Comparison of ENCODE assay signal across 5 worm cellular contexts in the genomic region with DNA sequence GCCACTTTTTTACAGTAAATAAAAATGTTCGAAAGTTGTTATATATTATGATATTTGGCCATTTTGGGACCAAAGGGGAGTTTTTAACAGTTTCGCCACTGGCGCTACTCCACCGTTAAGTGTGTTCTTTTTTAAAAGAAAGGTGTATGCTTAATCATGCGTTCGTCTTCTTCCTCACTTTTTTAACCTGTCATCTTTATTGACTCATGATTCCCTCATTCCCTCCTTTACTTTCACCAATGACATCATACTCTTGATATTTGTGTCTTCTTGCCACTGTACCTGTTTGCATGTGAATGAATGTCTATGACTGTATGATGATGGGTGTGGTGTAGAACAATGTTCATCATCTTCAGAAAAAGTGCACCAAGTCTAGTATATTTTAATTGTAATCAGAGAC.
TF ChIP-seq lines count a peak whose summit lies in the region.

No protein-coding gene starts in this region.

TF ChIP-seq in whole organism, L1 larva, 84 proteins besides CTCF, POLR2A, EP300 and RAD21 (continues in another document):
- TF ChIP-seq egl-13 (tag; optimal IDR thresholded peaks at IDR 0.05; lab: Kevin White, UChicago) (no peak), nhr-20 (tag; optimal IDR thresholded peaks at IDR 0.05; lab: Kevin White, UChicago) (no peak), nhr-71 (tag; optimal IDR thresholded peaks at IDR 0.05; lab: Kevin White, UChicago) (peak; percentile 8), nhr-12 (tag; optimal IDR thresholded peaks at IDR 0.05; lab: Kevin White, UChicago) (no peak), skn-1 (tag; optimal IDR thresholded peaks at IDR 0.05; lab: Kevin White, UChicago) (peak; percentile 66), hlh-17 (GFP tag; optimal IDR thresholded peaks at IDR 0.05; lab: Kevin White, UChicago; ENCODE audit: borderline replicate concordance) (no peak), nhr-28 (tag; optimal IDR thresholded peaks at IDR 0.05; lab: Kevin White, UChicago) (no peak), nhr-84 (tag; optimal IDR thresholded peaks at IDR 0.05; lab: Kevin White, UChicago) (no peak), ets-5 (GFP tag; IDR thresholded peaks at IDR 0.05; lab: Robert Waterston, UW) (no peak), tlp-1 (tag; optimal IDR thresholded peaks at IDR 0.05; lab: Kevin White, UChicago) (no peak), mab-9 (GFP tag; IDR thresholded peaks at IDR 0.05; lab: Robert Waterston, UW) (no peak), nhr-77 (tag; optimal IDR thresholded peaks at IDR 0.05; lab: Kevin White, UChicago) (no peak), sptf-1 (tag; optimal IDR thresholded peaks at IDR 0.05; lab: Kevin White, UChicago) (no peak), ztf-11 (tag; optimal IDR thresholded peaks at IDR 0.05; lab: Kevin White, UChicago) (no peak), tbx-2 (tag; optimal IDR thresholded peaks at IDR 0.05; lab: Kevin White, UChicago) (no peak), xbp-1 (tag; optimal IDR thresholded peaks at IDR 0.05; lab: Kevin White, UChicago) (no peak), Y116A8C.19 (tag; optimal IDR thresholded peaks at IDR 0.05; lab: Kevin White, UChicago; ENCODE audit: borderline replicate concordance) (no peak), nhr-76 (tag; optimal IDR thresholded peaks at IDR 0.05; lab: Kevin White, UChicago) (no peak)

TF ChIP-seq in whole organism, L2 larva, 48 proteins besides CTCF, POLR2A, EP300 and RAD21:
- TF ChIP-seq sma-3 (GFP tag; optimal IDR thresholded peaks at IDR 0.05; lab: Kevin White, UChicago): peak; percentile 25
- TF ChIP-seq sem-4 (tag; optimal IDR thresholded peaks at IDR 0.05; lab: Kevin White, UChicago): no peak
- TF ChIP-seq nhr-129 (tag; optimal IDR thresholded peaks at IDR 0.05; lab: Kevin White, UChicago): peak; percentile 10
- no peak for TF ChIP-seq lin-13 (GFP tag; optimal IDR thresholded peaks at IDR 0.05; lab: Kevin White, UChicago)
- peak; percentile 36 for TF ChIP-seq sma-9 (GFP tag; optimal IDR thresholded peaks at IDR 0.05; lab: Kevin White, UChicago)
- no peak for TF ChIP-seq sma-9 (tag; optimal IDR thresholded peaks at IDR 0.05; lab: Kevin White, UChicago)
- peak; percentile 15 for TF ChIP-seq crh-2 (tag; optimal IDR thresholded peaks at IDR 0.05; lab: Kevin White, UChicago)
- peak; percentile 0 for TF ChIP-seq F13H6.1 (tag; optimal IDR thresholded peaks at IDR 0.05; lab: Kevin White, UChicago)
- peak; percentile 79 for TF ChIP-seq fos-1 (tag; optimal IDR thresholded peaks at IDR 0.05; lab: Kevin White, UChicago)

TF ChIP-seq in whole organism, L3 larva, 47 proteins besides CTCF, POLR2A, EP300 and RAD21:
- TF ChIP-seq jun-1 (tag; optimal IDR thresholded peaks at IDR 0.05; lab: Kevin White, UChicago) (peak; percentile 9), nhr-23 (tag; optimal IDR thresholded peaks at IDR 0.05; lab: Kevin White, UChicago) (no peak), pha-4 (tag; optimal IDR thresholded peaks at IDR 0.05; lab: Kevin White, UChicago) (peak; percentile 58), daf-12 (tag; optimal IDR thresholded peaks at IDR 0.05; lab: Kevin White, UChicago) (no peak), ztf-11 (tag; optimal IDR thresholded peaks at IDR 0.05; lab: Kevin White, UChicago) (no peak), fkh-10 (GFP tag; optimal IDR thresholded peaks at IDR 0.05; lab: Kevin White, UChicago) (no peak), elt-1 (tag; optimal IDR thresholded peaks at IDR 0.05; lab: Kevin White, UChicago) (no peak), pqm-1 (tag; optimal IDR thresholded peaks at IDR 0.05; lab: Kevin White, UChicago) (peak; percentile 88), skn-1 (tag; optimal IDR thresholded peaks at IDR 0.05; lab: Kevin White, UChicago) (peak; percentile 28), zag-1 (tag; optimal IDR thresholded peaks at IDR 0.05; lab: Kevin White, UChicago) (no peak), nhr-12 (tag; optimal IDR thresholded peaks at IDR 0.05; lab: Kevin White, UChicago) (no peak), mdl-1 (tag; optimal IDR thresholded peaks at IDR 0.05; lab: Kevin White, UChicago) (no peak), egl-5 (tag; optimal IDR thresholded peaks at IDR 0.05; lab: Kevin White, UChicago) (no peak), elt-2 (tag; optimal IDR thresholded peaks at IDR 0.05; lab: Kevin White, UChicago) (peak; percentile 55), ama-1 (optimal IDR thresholded peaks at IDR 0.05; lab: Kevin White, UChicago) (no peak)

TF ChIP-seq in whole organism, L4 larva, 104 proteins besides CTCF, POLR2A, EP300 and RAD21 (continues in another document):
- TF ChIP-seq nhr-76 (tag; optimal IDR thresholded peaks at IDR 0.05; lab: Kevin White, UChicago) (no peak), mep-1 (tag; optimal IDR thresholded peaks at IDR 0.05; lab: Kevin White, UChicago) (peak; percentile 36), skn-1 (tag; optimal IDR thresholded peaks at IDR 0.05; lab: Kevin White, UChicago) (no peak), zip-2 (tag; optimal IDR thresholded peaks at IDR 0.05; lab: Kevin White, UChicago) (no peak), nhr-77 (tag; optimal IDR thresholded peaks at IDR 0.05; lab: Kevin White, UChicago) (peak; percentile 1), ctbp-1 (GFP tag; IDR thresholded peaks at IDR 0.05; lab: Robert Waterston, UW) (no peak), arid-1 (GFP tag; conservative IDR thresholded peaks at IDR 0.05; lab: Robert Waterston, UW) (no peak), F49E8.2 (tag; optimal IDR thresholded peaks at IDR 0.05; lab: Kevin White, UChicago; ENCODE audit: borderline replicate concordance) (no peak), R02D3.7 (tag; optimal IDR thresholded peaks at IDR 0.05; lab: Kevin White, UChicago) (no peak), egl-43 (GFP tag; IDR thresholded peaks at IDR 0.05; lab: Robert Waterston, UW) (no peak), dmd-6 (GFP tag; IDR thresholded peaks at IDR 0.05; lab: Robert Waterston, UW) (peak; percentile 83), fos-1 (tag; optimal IDR thresholded peaks at IDR 0.05; lab: Kevin White, UChicago) (no peak), madf-5 (GFP tag; IDR thresholded peaks at IDR 0.05; lab: Robert Waterston, UW) (no peak), nhr-102 (tag; optimal IDR thresholded peaks at IDR 0.05; lab: Kevin White, UChicago) (no peak), hmg-1.1 (GFP tag; IDR thresholded peaks at IDR 0.05; lab: Robert Waterston, UW) (no peak), saeg-2 (GFP tag; IDR thresholded peaks at IDR 0.05; lab: Robert Waterston, UW) (no peak), sdz-12 (GFP tag; optimal IDR thresholded peaks at IDR 0.05; lab: Kevin White, UChicago) (no peak), F37D6.2 (tag; optimal IDR thresholded peaks at IDR 0.05; lab: Kevin White, UChicago) (no peak), daf-8 (GFP tag; IDR thresholded peaks at IDR 0.05; lab: Robert Waterston, UW) (no peak), spr-3 (GFP tag; optimal IDR thresholded peaks at IDR 0.05; lab: Kevin White, UChicago) (no peak), aha-1 (tag; lab: Kevin White, UChicago) (peak; percentile 35), mdt-29 (GFP tag; IDR thresholded peaks at IDR 0.05; lab: Robert Waterston, UW) (no peak; the same call in 1 of the 2 replicates), hlh-11 (tag; optimal IDR thresholded peaks at IDR 0.05; lab: Kevin White, UChicago) (peak; percentile 74), attf-4 (tag; optimal IDR thresholded peaks at IDR 0.05; lab: Kevin White, UChicago) (no peak), Y48G9A.11 (GFP tag; IDR thresholded peaks at IDR 0.05; lab: Robert Waterston, UW) (no peak), dve-1 (tag; optimal IDR thresholded peaks at IDR 0.05; lab: Kevin White, UChicago; ENCODE audit: insufficient read depth) (peak; percentile 61), lim-7 (GFP tag; IDR thresholded peaks at IDR 0.05; lab: Robert Waterston, UW) (peak; percentile 53)

TF ChIP-seq in whole organism, young adult, 124 proteins besides CTCF, POLR2A, EP300 and RAD21 (continues in another document):
- no peak for TF ChIP-seq rec-8 (tag; optimal IDR thresholded peaks at IDR 0.05; lab: Kevin White, UChicago)
- no peak for TF ChIP-seq B0019.2 (GFP tag; conservative IDR thresholded peaks at IDR 0.05; lab: Robert Waterston, UW)
- peak in 1 of 3 experiments; percentile 18 for TF ChIP-seq lin-35 (GFP tag; optimal IDR thresholded peaks at IDR 0.05; lab: Kevin White, UChicago)
- no peak for TF ChIP-seq ets-4 (GFP tag; optimal IDR thresholded peaks at IDR 0.05; lab: Kevin White, UChicago)
- no peak for TF ChIP-seq hrde-1 (tag; optimal IDR thresholded peaks at IDR 0.05; lab: Kevin White, UChicago; ENCODE audit: borderline replicate concordance)
- TF ChIP-seq K11D2.4 (GFP tag; IDR thresholded peaks at IDR 0.05; lab: Robert Waterston, UW): no peak
- TF ChIP-seq chd-7 (tag; optimal IDR thresholded peaks at IDR 0.05; lab: Kevin White, UChicago): no peak
- no peak for TF ChIP-seq somi-1 (GFP tag; optimal IDR thresholded peaks at IDR 0.05; lab: Kevin White, UChicago)
- no peak for TF ChIP-seq dpl-1 (GFP tag; optimal IDR thresholded peaks at IDR 0.05; lab: Kevin White, UChicago)
- TF ChIP-seq F55B11.4 (tag; optimal IDR thresholded peaks at IDR 0.05; lab: Kevin White, UChicago; ENCODE audit: borderline replicate concordance, insufficient read depth): no peak
- no peak for TF ChIP-seq Y53F4B.3 (GFP tag; IDR thresholded peaks at IDR 0.05; lab: Robert Waterston, UW)
- no peak for TF ChIP-seq dpff-1 (tag; optimal IDR thresholded peaks at IDR 0.05; lab: Kevin White, UChicago)
- no peak for TF ChIP-seq dox-1 (GFP tag; IDR thresholded peaks at IDR 0.05; lab: Robert Waterston, UW)
- no peak for TF ChIP-seq hlh-12 (tag; optimal IDR thresholded peaks at IDR 0.05; lab: Kevin White, UChicago)
- TF ChIP-seq snpc-1.1 (tag; optimal IDR thresholded peaks at IDR 0.05; lab: Kevin White, UChicago; ENCODE audit: insufficient read depth): no peak
- TF ChIP-seq aptf-3 (GFP tag; IDR thresholded peaks at IDR 0.05; lab: Robert Waterston, UW): no peak
- TF ChIP-seq fkh-3 (tag; optimal IDR thresholded peaks at IDR 0.05; lab: Kevin White, UChicago): no peak
- TF ChIP-seq snpc-3.4 (tag; optimal IDR thresholded peaks at IDR 0.05; lab: Kevin White, UChicago): no peak
- TF ChIP-seq atf-7 (tag; optimal IDR thresholded peaks at IDR 0.05; lab: Kevin White, UChicago): peak; percentile 58
- TF ChIP-seq unc-62 (GFP tag; optimal IDR thresholded peaks at IDR 0.05; lab: Kevin White, UChicago): peak; percentile 38
- no peak for TF ChIP-seq egrh-3 (GFP tag; IDR thresholded peaks at IDR 0.05; lab: Robert Waterston, UW)
- TF ChIP-seq nhr-120 (GFP tag; IDR thresholded peaks at IDR 0.05; lab: Robert Waterston, UW): no peak
- TF ChIP-seq F49E8.2 (tag; optimal IDR thresholded peaks at IDR 0.05; lab: Kevin White, UChicago; ENCODE audit: insufficient read depth): no peak
- TF ChIP-seq zfh-2 (GFP tag; conservative IDR thresholded peaks at IDR 0.05; lab: Robert Waterston, UW): no peak
- TF ChIP-seq Y53G8AR.9 (GFP tag; conservative IDR thresholded peaks at IDR 0.05; lab: Robert Waterston, UW): no peak; the same call in 1 of the 2 replicates
- TF ChIP-seq athp-1 (tag; optimal IDR thresholded peaks at IDR 0.05; lab: Kevin White, UChicago): no peak
- no peak for TF ChIP-seq repo-1 (tag; optimal IDR thresholded peaks at IDR 0.05; lab: Kevin White, UChicago)
- TF ChIP-seq snpc-4 (GFP tag; optimal IDR thresholded peaks at IDR 0.05; lab: Kevin White, UChicago): no peak
- peak in 1 of 4 experiments; percentile 12 for TF ChIP-seq snpc-4 (tag; optimal IDR thresholded peaks at IDR 0.05; lab: Kevin White, UChicago)
- no peak for TF ChIP-seq rcor-1 (GFP tag; IDR thresholded peaks at IDR 0.05; lab: Robert Waterston, UW)
